Worm (Caenorhabditis elegans) whole organism, L4 larva: ENCODE data around the gene col-114.

Experiments
- F26F4.8 ChIP-seq: fragments of 200-800 bp; sonication (Bioruptor generic); conservative IDR thresholded peaks from 2 replicates; pipeline ENCODE4 v1.3.6; 2022; ENCODE audit warnings: missing genetic modification characterization, missing compliant biosample characterization
- F37D6.2 ChIP-seq: sonication (generic microtip); optimal IDR thresholded peaks from 2 replicates; lab custom pipeline; 2016; ENCODE audit warnings: mild to moderate bottlenecking, missing genetic modification characterization, missing compliant biosample characterization
- F49E8.2 ChIP-seq: sonication (generic microtip); optimal IDR thresholded peaks from 2 replicates; lab custom pipeline; 2016; ENCODE audit warnings: missing compliant biosample characterization, mild to moderate bottlenecking, missing genetic modification characterization, borderline replicate concordance
- T26A8.4 ChIP-seq: fragments of 200-800 bp; sonication (Bioruptor generic); IDR thresholded peaks from 2 replicates; pipeline ENCODE4 v1.3.6; 2022; ENCODE audit warnings: missing genetic modification characterization, missing compliant biosample characterization
- Y105C5A.15 ChIP-seq: fragments of 200-800 bp; sonication (Bioruptor generic); IDR thresholded peaks from 2 replicates; pipeline ENCODE4 v1.3.6; 2022; ENCODE audit warnings: missing genetic modification characterization, missing compliant biosample characterization
- Y48G9A.11 ChIP-seq: fragments of 200-800 bp; sonication (Bioruptor generic); IDR thresholded peaks from 2 replicates; pipeline ENCODE4 v1.3.6; 2022; ENCODE audit warnings: missing genetic modification reagents, missing genetic modification characterization, missing compliant biosample characterization
- ZK546.5 ChIP-seq, 2 experiments: sonication (generic microtip); optimal IDR thresholded peaks; 2 replicates each; lab custom pipeline; 2017; ENCODE audit warnings: missing biosample characterization in 2 of 2, missing genetic modification characterization in 2 of 2
- arid-1 ChIP-seq: fragments of 200-800 bp; sonication (Bioruptor generic); conservative IDR thresholded peaks from 2 replicates; pipeline ENCODE4 v1.3.6; 2022; ENCODE audit warnings: missing genetic modification reagents, missing genetic modification characterization, missing compliant biosample characterization
- ceh-82 ChIP-seq: sonication (generic microtip); optimal IDR thresholded peaks from 2 replicates; lab custom pipeline; 2017; ENCODE audit warnings: missing biosample characterization, missing genetic modification characterization
- duxl-1 ChIP-seq: sonication (generic microtip); optimal IDR thresholded peaks from 2 replicates; lab custom pipeline; 2016; ENCODE audit warnings: mild to moderate bottlenecking, missing genetic modification characterization, moderate library complexity, missing compliant biosample characterization; ENCODE audit not compliant: poor library complexity
- dve-1 ChIP-seq: sonication (generic microtip); optimal IDR thresholded peaks from 2 replicates; lab custom pipeline; 2017; ENCODE audit warnings: antibody characterized with exemption, mild to moderate bottlenecking, missing genetic modification characterization, missing compliant biosample characterization; ENCODE audit not compliant: insufficient read depth
- egl-27 ChIP-seq: sonication (generic microtip); optimal IDR thresholded peaks from 3 replicates; lab custom pipeline; 2017; ENCODE audit warnings: missing biosample characterization, missing genetic modification reagents, missing genetic modification characterization
- hif-1 ChIP-seq, 2 experiments: sonication (generic microtip); optimal IDR thresholded peaks; 2 replicates each; lab custom pipeline; 2016 to 2017; ENCODE audit warnings: missing compliant biosample characterization in 2 of 2, missing genetic modification characterization in 2 of 2, missing genetic modification reagents in 2 of 2, missing genotype in 2 of 2, mild to moderate bottlenecking in 1 of 2
- lin-13 ChIP-seq: fragments of 150-350 bp; optimal IDR thresholded peaks from 2 replicates; lab custom pipeline; 2014; ENCODE audit warnings: missing biosample characterization, missing genetic modification reagents, missing genetic modification characterization
- lin-15B ChIP-seq: fragments of 150-350 bp; sonication (generic microtip); optimal IDR thresholded peaks from 3 replicates; lab custom pipeline; 2014; ENCODE audit warnings: missing biosample characterization, missing genetic modification characterization
- lin-29 ChIP-seq: fragments of 200-800 bp; sonication (Bioruptor generic); IDR thresholded peaks from 2 replicates; pipeline ENCODE4 v1.3.6; 2022; ENCODE audit warnings: missing genetic modification reagents, missing genetic modification characterization, missing compliant biosample characterization
- madf-5 ChIP-seq, 2 experiments: fragments of 200-800 bp; sonication (Bioruptor generic); IDR thresholded peaks; 2 replicates each; pipeline ENCODE4 v1.3.6; 2022; ENCODE audit warnings: missing compliant biosample characterization in 2 of 2, missing genetic modification characterization in 2 of 2
- madf-9 ChIP-seq: fragments of 200-800 bp; sonication (Bioruptor generic); conservative IDR thresholded peaks from 2 replicates; pipeline ENCODE4 v1.3.6; 2022; ENCODE audit warnings: missing genetic modification reagents, missing genetic modification characterization, missing compliant biosample characterization
- mxl-2 ChIP-seq: fragments of 200-800 bp; sonication (Bioruptor generic); conservative IDR thresholded peaks from 2 replicates; pipeline ENCODE4 v1.3.6; 2022; ENCODE audit warnings: missing genetic modification reagents, missing genetic modification characterization, missing compliant biosample characterization
- nhr-102 ChIP-seq: sonication (generic microtip); optimal IDR thresholded peaks from 2 replicates; lab custom pipeline; 2016; ENCODE audit warnings: mild to moderate bottlenecking, missing genetic modification characterization, moderate library complexity, missing compliant biosample characterization
- nhr-11 ChIP-seq: fragments of 150-350 bp; optimal IDR thresholded peaks from 2 replicates; lab custom pipeline; 2014; ENCODE audit warnings: missing biosample characterization, missing genetic modification characterization
- nhr-111 ChIP-seq: fragments of 200-800 bp; sonication (Bioruptor generic); optimal IDR thresholded peaks from 2 replicates; lab custom pipeline; 2018; ENCODE audit warnings: mild to moderate bottlenecking, missing genetic modification characterization, missing compliant biosample characterization
- nhr-237 ChIP-seq: sonication (generic microtip); optimal IDR thresholded peaks from 2 replicates; lab custom pipeline; 2017; ENCODE audit warnings: missing biosample characterization, missing genetic modification characterization
- nhr-28 ChIP-seq: fragments of 150-350 bp; optimal IDR thresholded peaks from 2 replicates; lab custom pipeline; 2014; ENCODE audit warnings: missing biosample characterization, missing genetic modification characterization
- nhr-41 ChIP-seq: fragments of 200-800 bp; sonication (Bioruptor generic); IDR thresholded peaks from 2 replicates; pipeline ENCODE4 v1.3.6; 2022; ENCODE audit warnings: missing genetic modification reagents, missing genetic modification characterization, missing compliant biosample characterization
- nhr-76 ChIP-seq: fragments of 150-350 bp; optimal IDR thresholded peaks from 2 replicates; lab custom pipeline; 2014; ENCODE audit warnings: missing biosample characterization, missing genetic modification characterization
- pha-4 ChIP-seq, 2 experiments: fragments of 150-350 bp in 1 of 2; fragments of 200-800 bp in 1 of 2; sonication (Bioruptor generic) in 1 of 2; IDR thresholded peaks in 1 of 2; optimal IDR thresholded peaks in 1 of 2; 2 replicates each; pipeline versions ENCODE4 v1.3.6 to Lab custom; 2014 to 2022; ENCODE audit warnings: missing genetic modification characterization in 2 of 2, missing genetic modification reagents in 2 of 2, missing biosample characterization in 1 of 2, missing compliant biosample characterization in 1 of 2
- pqm-1 ChIP-seq: sonication (generic microtip); optimal IDR thresholded peaks from 2 replicates; lab custom pipeline; 2017; ENCODE audit warnings: missing biosample characterization, missing genetic modification characterization
- sdz-12 ChIP-seq: fragments of 200-800 bp; sonication (Bioruptor generic); optimal IDR thresholded peaks from 2 replicates; lab custom pipeline; 2018; ENCODE audit warnings: mild to moderate bottlenecking, missing genetic modification characterization, missing compliant biosample characterization
- tag-97 ChIP-seq: fragments of 200-800 bp; sonication (Bioruptor generic); IDR thresholded peaks from 2 replicates; pipeline ENCODE4 v1.3.6; 2022; ENCODE audit warnings: missing genetic modification characterization, missing compliant biosample characterization
- tra-1 ChIP-seq: fragments of 200-800 bp; sonication (Bioruptor generic); IDR thresholded peaks from 2 replicates; pipeline ENCODE4 v1.3.6; 2022; ENCODE audit warnings: missing genetic modification reagents, missing genetic modification characterization, missing compliant biosample characterization
- unc-130 ChIP-seq: sonication (generic microtip); optimal IDR thresholded peaks from 2 replicates; lab custom pipeline; 2016; ENCODE audit warnings: missing genetic modification reagents, missing genetic modification characterization, missing compliant biosample characterization
- vab-7 ChIP-seq: fragments of 200-800 bp; sonication (Bioruptor generic); IDR thresholded peaks from 2 replicates; pipeline ENCODE4 v1.3.6; 2022; ENCODE audit warnings: missing genetic modification reagents, missing genetic modification characterization, missing compliant biosample characterization
- zfp-2 ChIP-seq: sonication (generic microtip); optimal IDR thresholded peaks from 2 replicates; lab custom pipeline; 2016; ENCODE audit warnings: mild to moderate bottlenecking, missing genetic modification characterization, missing compliant biosample characterization
- zip-11 ChIP-seq: fragments of 200-800 bp; sonication (Bioruptor generic); IDR thresholded peaks from 2 replicates; pipeline ENCODE4 v1.3.6; 2022; ENCODE audit warnings: missing genetic modification characterization, missing compliant biosample characterization

The col-114 gene

ce11 chrIV:7287474-7287873 is 41.0 kb upstream of the col-114 start, which contains the start of gene F42C5.3:
F42C5.3 (minus strand) TSS chrIV:7287574.
- no peak for TF ChIP-seq hif-1 (tag; optimal IDR thresholded peaks at IDR 0.05; lab: Kevin White, UChicago)
- no peak for TF ChIP-seq T26A8.4 (GFP tag; lab: Robert Waterston, UW)
- TF ChIP-seq nhr-76 (tag; lab: Kevin White, UChicago) = no peak
- TF ChIP-seq zfp-2 = no peak
- no peak for TF ChIP-seq nhr-11 (tag; lab: Kevin White, UChicago)
- no peak for TF ChIP-seq Y48G9A.11
- TF ChIP-seq ceh-82 (tag; lab: Kevin White, UChicago) = no peak
- no peak for TF ChIP-seq F49E8.2
- no peak for TF ChIP-seq lin-13 (GFP tag; lab: Kevin White, UChicago)
- no peak for TF ChIP-seq tra-1
- TF ChIP-seq pha-4 (GFP tag; IDR thresholded peaks at IDR 0.05; lab: Robert Waterston, UW) = no peak
- no peak for TF ChIP-seq pha-4 (tag; optimal IDR thresholded peaks at IDR 0.05; lab: Kevin White, UChicago)
- no peak for TF ChIP-seq zip-11

- TF ChIP-seq nhr-28 (peak; percentile 25), pqm-1 (tag; lab: Kevin White, UChicago) (peak; percentile 61), Y105C5A.15 (no peak)
Measured at ce11 chrIV:7285839-7286238, 39.4 kb upstream of the col-114 start, which contains the start of gene C06E4.8. C06E4.8 (minus strand) TSS chrIV:7285875.

ce11 chrIV:7282957-7283356 is 36.5 kb upstream of the col-114 start, which contains the start of gene C06E4.1:
C06E4.1 (plus strand) TSS chrIV:7283257.
- TF ChIP-seq vab-7 (no peak), lin-15B (tag; lab: Kevin White, UChicago) (no peak), egl-27 (tag; lab: Kevin White, UChicago) (no peak), F26F4.8 (no peak), tra-1 (no peak), zfp-2 (no peak), nhr-111 (GFP tag; lab: Kevin White, UChicago) (no peak), dve-1 (no peak), ZK546.5 (tag; optimal IDR thresholded peaks at IDR 0.05; lab: Kevin White, UChicago) (no peak)

- TF ChIP-seq arid-1 (no peak), nhr-41 (GFP tag; lab: Robert Waterston, UW) (no peak), nhr-111 (GFP tag; lab: Kevin White, UChicago) (no peak), madf-5 (GFP tag; IDR thresholded peaks at IDR 0.05; lab: Robert Waterston, UW) (no peak), lin-29 (GFP tag; lab: Robert Waterston, UW) (no peak), madf-9 (no peak), unc-130 (GFP tag; lab: Kevin White, UChicago) (no peak), tag-97 (GFP tag; lab: Robert Waterston, UW) (no peak), nhr-102 (tag; lab: Kevin White, UChicago) (no peak), mxl-2 (GFP tag; lab: Robert Waterston, UW) (no peak), F37D6.2 (no peak), lin-13 (GFP tag; lab: Kevin White, UChicago) (no peak), tra-1 (no peak), sdz-12 (GFP tag; lab: Kevin White, UChicago) (no peak), zip-11 (no peak), nhr-237 (tag; lab: Kevin White, UChicago) (no peak), duxl-1 (tag; lab: Kevin White, UChicago) (no peak)
Measured at ce11 chrIV:7276661-7277060, 30.2 kb upstream of the col-114 start, which contains the start of gene C06E4.2. C06E4.2 (plus strand) TSS chrIV:7276961.
